Worm (Caenorhabditis elegans) whole organism, L1 larva: Measurements from ENCODE around the gene abcf-1.

Experiments used
- hlh-17 ChIP-seq: fragments of 200-800 bp; sonication (Bioruptor generic); optimal IDR thresholded peaks from 2 replicates; lab custom pipeline; 2018; ENCODE audit warnings: missing genetic modification characterization, mild to moderate bottlenecking, missing compliant biosample characterization, moderate library complexity, borderline replicate concordance
- lsy-2 ChIP-seq, 2 experiments: fragments of 150-350 bp; optimal IDR thresholded peaks; 2 replicates each; lab custom pipeline; 2014; ENCODE audit warnings: missing biosample characterization in 2 of 2, missing genetic modification characterization in 2 of 2
- mep-1 ChIP-seq: fragments of 150-350 bp; optimal IDR thresholded peaks from 2 replicates; lab custom pipeline; 2014; ENCODE audit warnings: missing biosample characterization, missing genetic modification characterization
- nhr-11 ChIP-seq: fragments of 150-350 bp; optimal IDR thresholded peaks from 2 replicates; lab custom pipeline; 2014; ENCODE audit warnings: missing biosample characterization, missing genetic modification characterization
- nhr-237 ChIP-seq: fragments of 150-350 bp; optimal IDR thresholded peaks from 2 replicates; lab custom pipeline; 2014; ENCODE audit warnings: missing biosample characterization, missing genetic modification characterization
- sox-4 ChIP-seq: sonication (generic microtip); optimal IDR thresholded peaks from 2 replicates; lab custom pipeline; 2016; ENCODE audit warnings: missing genetic modification characterization, missing compliant biosample characterization
- xbp-1 ChIP-seq: sonication (generic microtip); optimal IDR thresholded peaks from 2 replicates; lab custom pipeline; 2016; ENCODE audit warnings: missing genetic modification characterization, missing compliant biosample characterization

- TF ChIP-seq nhr-11 (no peak), hlh-17 (GFP tag; lab: Kevin White, UChicago) (no peak), xbp-1 (no peak), nhr-237 (tag; lab: Kevin White, UChicago) (no peak), lsy-2 (tag; optimal IDR thresholded peaks at IDR 0.05; lab: Kevin White, UChicago) (no peak), sox-4 (tag; lab: Kevin White, UChicago) (no peak), mep-1 (tag; lab: Kevin White, UChicago) (no peak)
Observed at ce11 chrV:12795196-12795595, 32.0 kb upstream of the abcf-1 start, which contains the start of gene ugt-4.
